Fruit fly (Drosophila melanogaster): Measurements from ENCODE around the gene Roc1a.
A peak's percentile ranks its signal among the peaks of the same experiment; 100 is the strongest.

Gene Roc1a

DNA sequence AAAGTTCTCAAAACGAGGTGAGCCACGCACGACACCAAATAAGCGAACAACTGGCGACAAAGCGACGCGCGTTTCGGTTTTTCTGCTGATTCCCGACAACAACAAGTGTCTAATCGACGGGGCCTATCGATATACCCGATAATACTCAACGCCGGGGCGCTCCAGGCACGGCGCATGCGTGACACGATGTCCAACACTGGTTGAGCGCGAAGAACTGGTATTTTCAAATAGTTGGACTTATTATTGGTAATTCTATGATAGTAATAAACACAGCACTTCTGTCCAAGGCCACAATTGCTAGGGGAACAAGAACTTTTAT lies 29.7 kb upstream of the Roc1a start (continued):
- TF ChIP-seq BEAF-32 (GFP tag; optimal IDR thresholded peaks at IDR 0.05), result peak; percentile 84
- TF ChIP-seq MESR4 (GFP tag; optimal IDR thresholded peaks at IDR 0.05), result peak; percentile 35
- 0 out of 2 replicates have a peak, but pooled peaks have one; percentile 11 for TF ChIP-seq sob (GFP tag; IDR thresholded peaks at IDR 0.05)
- TF ChIP-seq insv (GFP tag; optimal IDR thresholded peaks at IDR 0.05), result no peak
- TF ChIP-seq Usf (GFP tag; optimal IDR thresholded peaks at IDR 0.05), result no peak
- no peak for TF ChIP-seq grn (GFP tag; optimal IDR thresholded peaks at IDR 0.05)
- TF ChIP-seq chinmo (GFP tag; IDR thresholded peaks at IDR 0.05; ENCODE audit: partially characterized antibody), result peak; percentile 64; the same call in 1 of the 4 replicates
- no peak for TF ChIP-seq gsb (GFP tag; IDR thresholded peaks at IDR 0.05)
- TF ChIP-seq CG16813 (GFP tag; IDR thresholded peaks at IDR 0.05; ENCODE audit: partially characterized antibody), result peak; percentile 77
- peak; percentile 42; the same call in 1 of the 2 replicates for TF ChIP-seq nerfin-2 (GFP tag; IDR thresholded peaks at IDR 0.05; ENCODE audit: partially characterized antibody)
- TF ChIP-seq stwl (tag; optimal IDR thresholded peaks at IDR 0.05), result peak; percentile 45
- no peak for TF ChIP-seq CG18011 (GFP tag; optimal IDR thresholded peaks at IDR 0.05)
- no peak for TF ChIP-seq GATAe (GFP tag; conservative IDR thresholded peaks at IDR 0.05)
- TF ChIP-seq CG9797 (GFP tag; optimal IDR thresholded peaks at IDR 0.05), result peak; percentile 38
- TF ChIP-seq hth (optimal IDR thresholded peaks at IDR 0.05), result no peak
- peak; percentile 3 for TF ChIP-seq ftz-f1 (GFP tag; optimal IDR thresholded peaks at IDR 0.05)
- TF ChIP-seq CG4730 (GFP tag; IDR thresholded peaks at IDR 0.05), result no peak
- TF ChIP-seq amos (GFP tag; IDR thresholded peaks at IDR 0.05; ENCODE audit: partially characterized antibody), result peak; percentile 87
- no peak for TF ChIP-seq fd64A (GFP tag; optimal IDR thresholded peaks at IDR 0.05)
- TF ChIP-seq CG3847 (GFP tag; IDR thresholded peaks at IDR 0.05), result peak; percentile 34; the same call in 1 of the 2 replicates
- TF ChIP-seq CG14014 (GFP tag; IDR thresholded peaks at IDR 0.05), result no peak
- no peak for TF ChIP-seq Lpt (GFP tag; optimal IDR thresholded peaks at IDR 0.05)
- TF ChIP-seq CG13624 (GFP tag; optimal IDR thresholded peaks at IDR 0.05), result peak; percentile 26
- TF ChIP-seq CG11398 (GFP tag; optimal IDR thresholded peaks at IDR 0.05), result no peak
- TF ChIP-seq CG31365 (tag; optimal IDR thresholded peaks at IDR 0.05), result no peak
- no peak for TF ChIP-seq CG5953 (GFP tag; IDR thresholded peaks at IDR 0.05)
- TF ChIP-seq Sry-δ (GFP tag; optimal IDR thresholded peaks at IDR 0.05), result peak; percentile 77
- TF ChIP-seq chn (GFP tag; optimal IDR thresholded peaks at IDR 0.05), result peak; percentile 1
- TF ChIP-seq Myb (GFP tag; optimal IDR thresholded peaks at IDR 0.05), result peak; percentile 44
- peak; percentile 50 for TF ChIP-seq Rfx (GFP tag; IDR thresholded peaks at IDR 0.05)
- TF ChIP-seq CG34224 (GFP tag; IDR thresholded peaks at IDR 0.05; ENCODE audit: partially characterized antibody), result peak; percentile 71
- peak; percentile 41 for TF ChIP-seq HmgZ (tag; optimal IDR thresholded peaks at IDR 0.05)
- peak; percentile 58 for TF ChIP-seq sens (GFP tag)
- no peak for TF ChIP-seq Hr3 (GFP tag; optimal IDR thresholded peaks at IDR 0.05)
- peak; percentile 76 for TF ChIP-seq Dll (GFP tag; IDR thresholded peaks at IDR 0.05; ENCODE audit: partially characterized antibody)
- no peak for TF ChIP-seq kay (GFP tag; optimal IDR thresholded peaks at IDR 0.05)
- peak in 1 of 2 experiments; percentile 17 for TF ChIP-seq Pdp1 (GFP tag; optimal IDR thresholded peaks at IDR 0.05)
- TF ChIP-seq lilli (GFP tag; optimal IDR thresholded peaks at IDR 0.05), result peak; percentile 42
- no peak for TF ChIP-seq gem (tag; optimal IDR thresholded peaks at IDR 0.05)
- TF ChIP-seq mld (GFP tag; IDR thresholded peaks at IDR 0.05; ENCODE audit: partially characterized antibody), result peak; percentile 57; the same call in 1 of the 3 replicates
- TF ChIP-seq Stat92E (GFP tag; optimal IDR thresholded peaks at IDR 0.05), result peak in 1 of 3 experiments; percentile 2
- peak; percentile 76 for TF ChIP-seq hbn (GFP tag; IDR thresholded peaks at IDR 0.05; ENCODE audit: partially characterized antibody)
- peak; percentile 26 for TF ChIP-seq Sin3A (optimal IDR thresholded peaks at IDR 0.05)
- no peak for TF ChIP-seq CG1792 (GFP tag; optimal IDR thresholded peaks at IDR 0.05)
- TF ChIP-seq CG4617 (GFP tag; optimal IDR thresholded peaks at IDR 0.05; ENCODE audit: borderline replicate concordance), result peak; percentile 22
- peak; percentile 53; the same call in 2 of the 3 replicates for TF ChIP-seq CG14860 (GFP tag; IDR thresholded peaks at IDR 0.05; ENCODE audit: partially characterized antibody)
- TF ChIP-seq pzg (GFP tag; optimal IDR thresholded peaks at IDR 0.05), result peak; percentile 66
- TF ChIP-seq gfzf (GFP tag; optimal IDR thresholded peaks at IDR 0.05), result peak; percentile 37
- TF ChIP-seq Aef1 (GFP tag; IDR thresholded peaks at IDR 0.05), result peak; percentile 35; the same call in 2 of the 3 replicates
- TF ChIP-seq CG6791 (GFP tag; IDR thresholded peaks at IDR 0.05; ENCODE audit: partially characterized antibody), result peak; percentile 83
